Worm (Caenorhabditis elegans): ENCODE data around the gene clec-74.

DNA sequence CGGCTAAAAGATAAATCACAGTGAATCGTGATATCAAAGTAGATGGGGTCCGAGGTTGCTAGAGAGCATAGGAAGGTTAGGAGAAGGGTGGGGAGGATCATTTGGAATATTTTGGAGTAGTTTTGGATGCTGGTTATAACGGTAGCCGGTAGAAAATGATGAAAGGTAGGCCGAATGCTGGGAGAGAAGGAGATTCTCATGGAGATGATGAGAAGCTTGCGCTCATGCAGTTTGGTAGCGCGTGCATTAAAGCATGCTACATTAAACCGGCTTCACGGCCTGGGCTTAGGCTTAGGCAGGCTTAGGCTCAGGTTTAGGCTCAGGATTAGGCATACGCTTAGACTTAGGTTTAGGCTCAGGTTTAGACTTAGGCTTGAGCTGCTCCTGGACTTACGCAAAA, 37.5 kb downstream of the clec-74 start, which contains the start of gene F47C12.13:
- TF ChIP-seq nhr-237 (tag; optimal IDR thresholded peaks at IDR 0.05) (no peak), fkh-10 (GFP tag; optimal IDR thresholded peaks at IDR 0.05) (no peak), nhr-25 (tag; optimal IDR thresholded peaks at IDR 0.05) (no peak), ztf-4 (tag; optimal IDR thresholded peaks at IDR 0.05) (no peak), nhr-28 (tag; optimal IDR thresholded peaks at IDR 0.05) (no peak), nhr-76 (tag; optimal IDR thresholded peaks at IDR 0.05) (no peak)

All from whole organism, L3 larva.